Fruit fly (Drosophila melanogaster): Measurements from ENCODE around the gene Prosalpha6T.

DNA sequence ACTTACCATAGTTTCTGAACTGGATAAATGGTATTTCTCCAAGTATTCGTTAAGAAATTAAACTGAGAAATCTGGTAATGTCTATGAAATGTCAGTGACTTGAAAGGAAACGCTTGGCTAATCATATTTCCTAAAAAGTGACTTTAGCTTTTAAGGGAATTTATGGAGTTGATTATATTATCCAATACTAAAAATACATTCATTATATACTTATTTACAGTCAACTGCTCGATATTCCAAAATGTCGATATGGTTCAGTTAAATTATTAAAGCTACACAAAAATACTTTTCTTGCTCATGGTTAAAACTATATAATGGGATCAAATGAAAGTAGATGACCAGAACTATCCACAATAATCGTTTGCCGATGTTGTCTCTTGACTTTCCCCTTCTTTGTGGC lies 33.9 kb downstream of the Prosalpha6T start, which contains the start of gene CG31848:
- TF ChIP-seq CG33017 (tag; optimal IDR thresholded peaks at IDR 0.05) (no peak), tj (GFP tag; optimal IDR thresholded peaks at IDR 0.05) (no peak), Crg-1 (GFP tag; optimal IDR thresholded peaks at IDR 0.05) (no peak), cnc (optimal IDR thresholded peaks at IDR 0.05) (no peak), toe (GFP tag; optimal IDR thresholded peaks at IDR 0.05) (no peak), CG1620 (GFP tag; optimal IDR thresholded peaks at IDR 0.05) (no peak), CG5204 (GFP tag; optimal IDR thresholded peaks at IDR 0.05) (no peak), kay (GFP tag; ENCODE audit: borderline replicate concordance) (no peak), Clk (GFP tag; optimal IDR thresholded peaks at IDR 0.05) (no peak), CG7045 (GFP tag; optimal IDR thresholded peaks at IDR 0.05) (no peak), CG14711 (tag; optimal IDR thresholded peaks at IDR 0.05) (no peak), bab1 (GFP tag; optimal IDR thresholded peaks at IDR 0.05) (no peak), CG7101 (tag; optimal IDR thresholded peaks at IDR 0.05) (no peak)

Data from whole organism, adult.